Worm (Caenorhabditis elegans): ENCODE measurements around the gene otpl-3.

otpl-3 gene

ce11 chrX:6924461-6924860, at the start of gene otpl-3:
TSS of gene otpl-3 (minus strand) at chrX:6924764.
- TF ChIP-seq him-1 (tag; optimal IDR thresholded peaks at IDR 0.05) (no peak), dao-5 (tag; optimal IDR thresholded peaks at IDR 0.05) (no peak), W03F9.2 (tag; optimal IDR thresholded peaks at IDR 0.05) (no peak)

ce11 chrX:6971301-6971700, 46.7 kb upstream of the otpl-3 start:
- TF ChIP-seq him-1 (tag; optimal IDR thresholded peaks at IDR 0.05) (no peak), W03F9.2 (tag; optimal IDR thresholded peaks at IDR 0.05) (no peak), dao-5 (tag; optimal IDR thresholded peaks at IDR 0.05) (no peak)

- TF ChIP-seq W03F9.2 (tag; optimal IDR thresholded peaks at IDR 0.05) (no peak), dao-5 (tag; optimal IDR thresholded peaks at IDR 0.05) (no peak), him-1 (tag; optimal IDR thresholded peaks at IDR 0.05) (no peak)
These were observed 45.6 kb upstream of the otpl-3 start for ce11 chrX:6970134-6970533.

- TF ChIP-seq W03F9.2 (tag; optimal IDR thresholded peaks at IDR 0.05) (no peak), him-1 (tag; optimal IDR thresholded peaks at IDR 0.05) (no peak), dao-5 (tag; optimal IDR thresholded peaks at IDR 0.05) (no peak)
These were observed 44.0 kb upstream of the otpl-3 start for ce11 chrX:6968553-6968952.

ce11 chrX:6967057-6967456, 42.5 kb upstream of the otpl-3 start, which contains the start of gene F01E11.3:
TSS of gene F01E11.3 (plus strand) at chrX:6967357.
- TF ChIP-seq dao-5 (tag; optimal IDR thresholded peaks at IDR 0.05) (no peak), him-1 (tag; optimal IDR thresholded peaks at IDR 0.05) (no peak), W03F9.2 (tag; optimal IDR thresholded peaks at IDR 0.05) (no peak)

- TF ChIP-seq dao-5 (tag; optimal IDR thresholded peaks at IDR 0.05) (no peak), him-1 (tag; optimal IDR thresholded peaks at IDR 0.05) (no peak), W03F9.2 (tag; optimal IDR thresholded peaks at IDR 0.05) (no peak)
These were observed 39.3 kb upstream of the otpl-3 start for ce11 chrX:6963842-6964241.

- TF ChIP-seq dao-5 (tag; optimal IDR thresholded peaks at IDR 0.05): no peak
These were observed 37.8 kb upstream of the otpl-3 start for ce11 chrX:6962347-6962746.

ce11 chrX:6959534-6959933, 35.0 kb upstream of the otpl-3 start:
- TF ChIP-seq dao-5 (tag; optimal IDR thresholded peaks at IDR 0.05): no peak
- TF ChIP-seq W03F9.2 (tag; optimal IDR thresholded peaks at IDR 0.05): no peak
- no peak for TF ChIP-seq him-1 (tag; optimal IDR thresholded peaks at IDR 0.05)

- TF ChIP-seq dao-5 (tag; optimal IDR thresholded peaks at IDR 0.05) (no peak), him-1 (tag; optimal IDR thresholded peaks at IDR 0.05) (no peak)
These were observed 34.4 kb upstream of the otpl-3 start for ce11 chrX:6958914-6959313.

ce11 chrX:6956299-6956698, 31.7 kb upstream of the otpl-3 start, which contains the start of gene inx-1:
TSS of gene inx-1 (minus strand) at chrX:6956399.
- TF ChIP-seq him-1 (tag; optimal IDR thresholded peaks at IDR 0.05): no peak
- TF ChIP-seq W03F9.2 (tag; optimal IDR thresholded peaks at IDR 0.05): no peak
- no peak for TF ChIP-seq dao-5 (tag; optimal IDR thresholded peaks at IDR 0.05)

- TF ChIP-seq him-1 (tag; optimal IDR thresholded peaks at IDR 0.05) (no peak), W03F9.2 (tag; optimal IDR thresholded peaks at IDR 0.05) (no peak), dao-5 (tag; optimal IDR thresholded peaks at IDR 0.05) (no peak)
These were observed 28.8 kb upstream of the otpl-3 start for ce11 chrX:6953339-6953738.

ce11 chrX:6946789-6947188, 22.2 kb upstream of the otpl-3 start:
- no peak for TF ChIP-seq him-1 (tag; optimal IDR thresholded peaks at IDR 0.05)
- no peak for TF ChIP-seq W03F9.2 (tag; optimal IDR thresholded peaks at IDR 0.05)
- TF ChIP-seq dao-5 (tag; optimal IDR thresholded peaks at IDR 0.05): no peak

- TF ChIP-seq dao-5 (tag; optimal IDR thresholded peaks at IDR 0.05) (no peak), W03F9.2 (tag; optimal IDR thresholded peaks at IDR 0.05) (no peak), him-1 (tag; optimal IDR thresholded peaks at IDR 0.05) (no peak)
These were observed 17.1 kb upstream of the otpl-3 start for ce11 chrX:6941711-6942110.

ce11 chrX:6940775-6941174, 16.2 kb upstream of the otpl-3 start:
- TF ChIP-seq dao-5 (tag; optimal IDR thresholded peaks at IDR 0.05): no peak
- TF ChIP-seq W03F9.2 (tag; optimal IDR thresholded peaks at IDR 0.05): no peak
- TF ChIP-seq him-1 (tag; optimal IDR thresholded peaks at IDR 0.05): no peak

- TF ChIP-seq W03F9.2 (tag; optimal IDR thresholded peaks at IDR 0.05) (no peak), dao-5 (tag; optimal IDR thresholded peaks at IDR 0.05) (no peak), him-1 (tag; optimal IDR thresholded peaks at IDR 0.05) (no peak)
These were observed 15.4 kb upstream of the otpl-3 start, which contains the start of gene C16E9.1 for ce11 chrX:6939917-6940316. TSS of gene C16E9.1 (plus strand) at chrX:6940217.

- no peak for TF ChIP-seq him-1 (tag; optimal IDR thresholded peaks at IDR 0.05)
- TF ChIP-seq W03F9.2 (tag; optimal IDR thresholded peaks at IDR 0.05): no peak
- no peak for TF ChIP-seq dao-5 (tag; optimal IDR thresholded peaks at IDR 0.05)
These were observed 13.2 kb upstream of the otpl-3 start for ce11 chrX:6937742-6938141.

Measured in whole organism, L4/young adult.